ENCODE assay signal across 1 fruit fly cellular context in genomic region chr2L:9187524-9187923, dm6.
TF ChIP-seq lines count a peak whose summit lies in the region.

No protein-coding gene starts in this region.

TF ChIP-seq in whole organism, embryonic, 481 proteins besides CTCF, POLR2A, EP300 and RAD21 (continued from another document):
- TF ChIP-seq Med (GFP tag; lab: Kevin White, UChicago) (peak; percentile 21), dan (GFP tag; IDR thresholded peaks at IDR 0.05; lab: Robert Waterston, UW) (no peak), CG15011 (GFP tag; optimal IDR thresholded peaks at IDR 0.05; lab: Kevin White, UChicago) (peak; percentile 13), CG11456 (GFP tag; IDR thresholded peaks at IDR 0.05; lab: Robert Waterston, UW) (no peak), CG14050 (GFP tag; IDR thresholded peaks at IDR 0.05; lab: Robert Waterston, UW) (no peak), Hr3 (GFP tag; optimal IDR thresholded peaks at IDR 0.05; lab: Kevin White, UChicago) (no peak), dpn (GFP tag; optimal IDR thresholded peaks at IDR 0.05; lab: Kevin White, UChicago) (no peak), CG11247 (GFP tag; IDR thresholded peaks at IDR 0.05; lab: Robert Waterston, UW) (no peak), Mrtf (GFP tag; IDR thresholded peaks at IDR 0.05; lab: Robert Waterston, UW) (no peak), CG1647 (GFP tag; optimal IDR thresholded peaks at IDR 0.05; lab: Kevin White, UChicago) (no peak), ftz-f1 (GFP tag; optimal IDR thresholded peaks at IDR 0.05; lab: Kevin White, UChicago) (no peak), caup (GFP tag; optimal IDR thresholded peaks at IDR 0.05; lab: Kevin White, UChicago; ENCODE audit: severe bottlenecking) (peak; percentile 31), CG4328 (GFP tag; optimal IDR thresholded peaks at IDR 0.05; lab: Kevin White, UChicago) (no peak), CG4360 (GFP tag; IDR thresholded peaks at IDR 0.05; lab: Robert Waterston, UW) (no peak), CG17612 (GFP tag; IDR thresholded peaks at IDR 0.05; lab: Robert Waterston, UW) (no peak), da (GFP tag; optimal IDR thresholded peaks at IDR 0.05; lab: Kevin White, UChicago) (no peak), ash1 (GFP tag; optimal IDR thresholded peaks at IDR 0.05; lab: Kevin White, UChicago) (no peak), CG9932 (GFP tag; IDR thresholded peaks at IDR 0.05; lab: Robert Waterston, UW) (no peak), eyg (GFP tag; optimal IDR thresholded peaks at IDR 0.05; lab: Kevin White, UChicago) (no peak), CG11696 (GFP tag; IDR thresholded peaks at IDR 0.05; lab: Robert Waterston, UW) (no peak), lilli (GFP tag; optimal IDR thresholded peaks at IDR 0.05; lab: Kevin White, UChicago) (no peak), Mad (GFP tag; optimal IDR thresholded peaks at IDR 0.05; lab: Kevin White, UChicago) (no peak), D (optimal IDR thresholded peaks at IDR 0.05; lab: Kevin White, UChicago) (no peak), D (GFP tag; optimal IDR thresholded peaks at IDR 0.05; lab: Kevin White, UChicago) (no peak), CG17385 (GFP tag; optimal IDR thresholded peaks at IDR 0.05; lab: Kevin White, UChicago) (peak; percentile 3)
